Worm (Caenorhabditis elegans) whole organism, L1 larva: ENCODE results near the gene F42A10.6.

Source experiments
- aha-1 ChIP-seq: fragments of 150-350 bp; optimal IDR thresholded peaks from 2 replicates; lab custom pipeline; 2014; ENCODE audit warnings: missing biosample characterization, missing genetic modification characterization
- ceh-8 ChIP-seq: fragments of 200-800 bp; sonication (Bioruptor generic); optimal IDR thresholded peaks from 2 replicates; lab custom pipeline; 2018; ENCODE audit warnings: mild to moderate bottlenecking, missing genetic modification characterization, moderate library complexity, missing compliant biosample characterization
- ceh-88 ChIP-seq: fragments of 200-800 bp; sonication (Bioruptor generic); IDR thresholded peaks from 2 replicates; pipeline ENCODE4 v1.3.6; 2022; ENCODE audit warnings: missing genetic modification characterization, missing compliant biosample characterization
- ceh-90 ChIP-seq: sonication (generic microtip); optimal IDR thresholded peaks from 2 replicates; lab custom pipeline; 2016; ENCODE audit warnings: missing genetic modification characterization, missing compliant biosample characterization
- dsc-1 ChIP-seq: sonication (generic microtip); optimal IDR thresholded peaks from 2 replicates; lab custom pipeline; 2016; ENCODE audit warnings: mild to moderate bottlenecking, missing genetic modification characterization, missing compliant biosample characterization
- efl-1 ChIP-seq, 4 experiments: fragments of 150-350 bp; optimal IDR thresholded peaks in 3 of 4; peaks in 1 of 4; 1 replicate in 1 of 4; 2 replicates in 3 of 4; lab custom pipeline; 2014; ENCODE audit warnings: missing biosample characterization in 2 of 4, missing genetic modification characterization in 2 of 4, missing genetic modification reagents in 2 of 4
- efl-3 ChIP-seq: fragments of 200-800 bp; sonication (Bioruptor generic); optimal IDR thresholded peaks from 2 replicates; lab custom pipeline; 2018; ENCODE audit warnings: mild to moderate bottlenecking, missing genetic modification characterization, missing compliant biosample characterization
- egl-13 ChIP-seq: sonication (generic microtip); optimal IDR thresholded peaks from 2 replicates; lab custom pipeline; 2016; ENCODE audit warnings: missing genotype, missing genetic modification reagents, missing genetic modification characterization, missing compliant biosample characterization
- elt-2 ChIP-seq: sonication (generic microtip); optimal IDR thresholded peaks from 2 replicates; lab custom pipeline; 2016; ENCODE audit warnings: missing genetic modification characterization, mild to moderate bottlenecking, inconsistent platforms, missing compliant biosample characterization, missing genetic modification reagents
- fkh-10 ChIP-seq: sonication (generic microtip); optimal IDR thresholded peaks from 2 replicates; lab custom pipeline; 2017; ENCODE audit warnings: missing biosample characterization, missing genetic modification reagents, missing genetic modification characterization
- fos-1 ChIP-seq: fragments of 150-350 bp; optimal IDR thresholded peaks from 2 replicates; lab custom pipeline; 2014; ENCODE audit warnings: missing biosample characterization, missing genetic modification characterization
- hlh-4 ChIP-seq: sonication (generic microtip); optimal IDR thresholded peaks from 2 replicates; lab custom pipeline; 2016; ENCODE audit warnings: mild to moderate bottlenecking, missing genetic modification characterization, missing compliant biosample characterization
- jun-1 ChIP-seq: fragments of 150-350 bp; optimal IDR thresholded peaks from 2 replicates; lab custom pipeline; 2014; ENCODE audit warnings: missing biosample characterization, missing genetic modification reagents, missing genetic modification characterization
- lin-13 ChIP-seq: fragments of 150-350 bp; optimal IDR thresholded peaks from 2 replicates; lab custom pipeline; 2014; ENCODE audit warnings: missing biosample characterization, missing genetic modification reagents, missing genetic modification characterization
- lin-14 ChIP-seq: fragments of 200-800 bp; sonication (Bioruptor generic); optimal IDR thresholded peaks from 2 replicates; lab custom pipeline; 2018; ENCODE audit warnings: mild to moderate bottlenecking, missing genetic modification characterization, moderate library complexity, missing compliant biosample characterization
- lin-15B ChIP-seq: fragments of 150-350 bp; sonication (generic microtip); optimal IDR thresholded peaks from 3 replicates; lab custom pipeline; 2014; ENCODE audit warnings: missing biosample characterization, missing genetic modification characterization
- lin-35 ChIP-seq, 2 experiments: fragments of 150-350 bp; optimal IDR thresholded peaks; 2 replicates each; lab custom pipeline; 2014; ENCODE audit warnings: missing biosample characterization in 2 of 2, missing genetic modification characterization in 2 of 2, missing genetic modification reagents in 2 of 2
- lir-3 ChIP-seq: sonication (generic microtip); optimal IDR thresholded peaks from 2 replicates; lab custom pipeline; 2016; ENCODE audit warnings: mild to moderate bottlenecking, missing genetic modification characterization, moderate library complexity, missing compliant biosample characterization; ENCODE audit not compliant: poor library complexity
- lsy-2 ChIP-seq, 2 experiments: fragments of 150-350 bp; optimal IDR thresholded peaks; 2 replicates each; lab custom pipeline; 2014; ENCODE audit warnings: missing biosample characterization in 2 of 2, missing genetic modification characterization in 2 of 2
- mab-9 ChIP-seq: fragments of 200-800 bp; sonication (Bioruptor generic); IDR thresholded peaks from 2 replicates; pipeline ENCODE4 v1.3.6; 2022; ENCODE audit warnings: missing genetic modification reagents, missing genetic modification characterization, missing compliant biosample characterization
- mef-2 ChIP-seq: fragments of 150-350 bp; optimal IDR thresholded peaks from 2 replicates; lab custom pipeline; 2014; ENCODE audit warnings: missing biosample characterization, missing genetic modification characterization
- nhr-20 ChIP-seq: sonication (generic microtip); optimal IDR thresholded peaks from 2 replicates; lab custom pipeline; 2016; ENCODE audit warnings: mild to moderate bottlenecking, missing genetic modification characterization, missing compliant biosample characterization
- nhr-237 ChIP-seq: fragments of 150-350 bp; optimal IDR thresholded peaks from 2 replicates; lab custom pipeline; 2014; ENCODE audit warnings: missing biosample characterization, missing genetic modification characterization
- nhr-47 ChIP-seq: sonication (generic microtip); optimal IDR thresholded peaks from 2 replicates; lab custom pipeline; 2016; ENCODE audit warnings: mild to moderate bottlenecking, missing genetic modification characterization, moderate library complexity, missing compliant biosample characterization
- nhr-71 ChIP-seq: sonication (generic microtip); optimal IDR thresholded peaks from 2 replicates; lab custom pipeline; 2016; ENCODE audit warnings: mild to moderate bottlenecking, missing genetic modification characterization, moderate library complexity, missing compliant biosample characterization
- nhr-76 ChIP-seq: sonication (generic microtip); optimal IDR thresholded peaks from 2 replicates; lab custom pipeline; 2017; ENCODE audit warnings: missing biosample characterization, missing genetic modification characterization
- pax-3 ChIP-seq: fragments of 200-800 bp; sonication (Bioruptor generic); optimal IDR thresholded peaks from 2 replicates; lab custom pipeline; 2018; ENCODE audit warnings: mild to moderate bottlenecking, missing genetic modification characterization, moderate library complexity, missing compliant biosample characterization
- snu-23 ChIP-seq: sonication (generic microtip); optimal IDR thresholded peaks from 2 replicates; lab custom pipeline; 2016; ENCODE audit warnings: missing genetic modification characterization, missing compliant biosample characterization
- sox-4 ChIP-seq: sonication (generic microtip); optimal IDR thresholded peaks from 2 replicates; lab custom pipeline; 2016; ENCODE audit warnings: missing genetic modification characterization, missing compliant biosample characterization
- sptf-1 ChIP-seq: fragments of 150-350 bp; optimal IDR thresholded peaks from 2 replicates; lab custom pipeline; 2014; ENCODE audit warnings: missing biosample characterization, missing genetic modification characterization
- unc-30 ChIP-seq: sonication (generic microtip); optimal IDR thresholded peaks from 2 replicates; lab custom pipeline; 2017; ENCODE audit warnings: missing biosample characterization, missing genetic modification characterization
- unc-62 ChIP-seq: fragments of 150-350 bp; optimal IDR thresholded peaks from 2 replicates; lab custom pipeline; 2014; ENCODE audit warnings: missing biosample characterization, missing genetic modification reagents, missing genetic modification characterization
- xbp-1 ChIP-seq: sonication (generic microtip); optimal IDR thresholded peaks from 2 replicates; lab custom pipeline; 2016; ENCODE audit warnings: missing genetic modification characterization, missing compliant biosample characterization
- zip-4 ChIP-seq: fragments of 200-800 bp; sonication (Bioruptor generic); optimal IDR thresholded peaks from 2 replicates; lab custom pipeline; 2018; ENCODE audit warnings: mild to moderate bottlenecking, missing genetic modification characterization, moderate library complexity, missing compliant biosample characterization

The F42A10.6 gene

DNA sequence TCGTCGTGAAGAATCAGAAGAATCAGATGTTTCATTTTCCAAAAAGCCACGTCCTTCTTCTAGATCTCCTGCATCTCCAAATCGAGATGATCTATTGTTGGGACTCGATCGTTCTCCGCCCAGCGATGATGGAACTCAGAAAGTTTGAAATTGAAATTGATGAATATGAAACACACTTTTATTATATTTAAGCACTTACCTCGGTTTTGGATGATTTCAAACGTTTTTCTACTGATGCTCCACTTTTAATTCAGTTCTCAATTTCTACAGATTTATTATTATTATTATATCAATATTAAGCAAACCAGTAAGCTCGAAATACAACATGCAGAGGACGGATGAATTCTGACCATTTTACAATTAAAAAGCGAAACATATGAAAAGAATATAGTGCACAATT lies 22.1 kb downstream of the F42A10.6 start:
- TF ChIP-seq efl-1 (optimal IDR thresholded peaks at IDR 0.05; lab: Kevin White, UChicago) (no peak), efl-1 (GFP tag; optimal IDR thresholded peaks at IDR 0.05 in 1 of 2; lab: Kevin White, UChicago) (peak in 1 of 2 experiments; percentile 4), nhr-76 (tag; lab: Kevin White, UChicago) (no peak)

DNA sequence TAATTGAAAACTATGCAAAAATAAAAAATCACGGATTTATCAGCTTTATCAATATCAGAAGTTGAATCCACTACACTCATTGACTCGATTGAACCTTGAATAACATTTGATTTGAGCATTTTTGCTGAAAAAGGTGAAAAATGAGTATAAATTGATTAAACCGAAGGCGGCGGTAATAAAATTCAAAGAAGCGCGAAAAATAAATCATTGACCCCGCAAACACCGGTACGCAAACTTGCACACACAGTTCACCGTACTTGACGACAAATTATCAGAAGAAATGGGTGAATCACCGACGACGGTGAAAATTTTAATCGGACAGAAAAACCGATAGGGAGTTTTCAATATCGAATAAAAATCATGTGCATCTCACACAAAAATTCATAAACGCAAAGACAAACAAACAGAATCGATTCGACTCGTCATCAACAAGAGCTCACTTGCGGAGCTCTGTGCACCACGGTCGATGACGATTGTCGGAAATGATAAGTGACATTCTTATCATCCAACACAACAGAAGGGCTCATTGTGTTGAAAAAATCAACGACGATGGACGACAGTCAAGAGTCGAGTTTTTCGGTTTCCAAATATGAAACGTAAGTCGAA lies 27.1 kb downstream of the F42A10.6 start, which contains the start of the genes wht-7 and Y42G9A.1:
Gene wht-7, minus strand, starts transcription at position 131 of the 606 bp plus-strand sequence.
Gene Y42G9A.1, plus strand, starts transcription at position 495 of the 606 bp plus-strand sequence.
- no peak for TF ChIP-seq mef-2 (tag; lab: Kevin White, UChicago)
- TF ChIP-seq xbp-1 (tag; lab: Kevin White, UChicago): no peak
- TF ChIP-seq ceh-8: no peak
- no peak for TF ChIP-seq fkh-10 (GFP tag; lab: Kevin White, UChicago)
- TF ChIP-seq efl-1 (optimal IDR thresholded peaks at IDR 0.05; lab: Kevin White, UChicago): peak in 1 of 2 experiments; percentile 18
- TF ChIP-seq efl-1 (GFP tag; optimal IDR thresholded peaks at IDR 0.05 in 1 of 2; lab: Kevin White, UChicago): peak in 1 of 2 experiments; percentile 45
- TF ChIP-seq jun-1: peak; percentile 19
- peak in 1 of 2 experiments; percentile 26 for TF ChIP-seq lin-35 (GFP tag; optimal IDR thresholded peaks at IDR 0.05; lab: Kevin White, UChicago)
- TF ChIP-seq lin-14 (GFP tag; lab: Kevin White, UChicago): no peak
- TF ChIP-seq egl-13: no peak
- TF ChIP-seq pax-3 (tag; lab: Kevin White, UChicago): no peak
- no peak for TF ChIP-seq lin-13
- no peak for TF ChIP-seq nhr-20
- no peak for TF ChIP-seq dsc-1 (tag; lab: Kevin White, UChicago)
- TF ChIP-seq sptf-1: no peak
- no peak for TF ChIP-seq fos-1 (tag; lab: Kevin White, UChicago)
- peak; percentile 49 for TF ChIP-seq elt-2 (tag; lab: Kevin White, UChicago)
- no peak for TF ChIP-seq ceh-88 (GFP tag; lab: Robert Waterston, UW)
- no peak for TF ChIP-seq mab-9 (GFP tag; lab: Robert Waterston, UW)
- no peak for TF ChIP-seq lsy-2 (tag; optimal IDR thresholded peaks at IDR 0.05; lab: Kevin White, UChicago)
- no peak for TF ChIP-seq nhr-237 (tag; lab: Kevin White, UChicago)
- TF ChIP-seq unc-62: no peak
- TF ChIP-seq sox-4: no peak
- TF ChIP-seq nhr-71: no peak
- TF ChIP-seq ceh-90 (tag; lab: Kevin White, UChicago): no peak
- TF ChIP-seq efl-3 (GFP tag; lab: Kevin White, UChicago): no peak
- no peak for TF ChIP-seq lin-15B (tag; lab: Kevin White, UChicago)

DNA sequence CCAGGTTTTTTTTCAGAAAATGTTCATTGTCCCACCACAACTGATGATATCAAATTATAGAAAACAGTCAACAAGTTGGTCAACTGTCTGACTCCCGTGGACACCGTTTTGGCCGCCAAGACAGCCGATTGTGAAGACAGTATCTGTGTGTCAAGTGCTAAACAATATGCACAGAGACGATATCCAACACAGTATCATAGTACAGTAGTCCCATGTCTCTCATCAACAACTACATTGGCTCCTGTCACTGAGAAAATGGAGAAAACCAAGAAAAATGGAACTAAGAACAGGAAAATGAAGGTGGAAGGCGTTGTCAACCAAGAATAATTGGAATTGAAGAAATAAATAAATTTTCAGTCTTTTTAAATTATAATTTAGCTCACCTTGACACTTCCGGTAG lies 28.0 kb downstream of the F42A10.6 start:
- TF ChIP-seq dsc-1 (tag; lab: Kevin White, UChicago) (no peak), unc-30 (tag; lab: Kevin White, UChicago) (no peak), lin-14 (GFP tag; lab: Kevin White, UChicago) (peak; percentile 6), nhr-47 (tag; lab: Kevin White, UChicago) (no peak), lir-3 (tag; lab: Kevin White, UChicago) (no peak), hlh-4 (tag; lab: Kevin White, UChicago) (no peak), zip-4 (GFP tag; lab: Kevin White, UChicago) (no peak)

DNA sequence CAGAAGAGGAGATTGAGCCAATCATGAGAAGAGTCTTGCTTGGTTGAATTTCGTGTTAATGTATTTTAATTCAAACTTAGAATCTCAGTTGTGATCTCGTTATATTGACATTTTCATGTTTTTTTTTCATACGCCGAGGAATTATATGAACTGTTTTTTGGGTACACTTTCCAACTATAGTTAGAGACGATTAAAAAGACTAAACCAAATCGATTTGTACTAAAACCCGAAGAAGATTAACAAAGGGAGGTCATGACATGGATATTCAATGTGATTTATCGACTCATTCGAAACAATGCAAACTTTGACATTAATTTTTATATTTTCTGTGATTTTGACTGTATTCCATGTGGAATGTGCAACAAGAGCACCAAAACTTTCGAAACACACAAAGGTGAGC lies 28.8 kb downstream of the F42A10.6 start, which contains the start of gene Y42G9A.2:
Gene Y42G9A.2, plus strand, starts transcription at position 284 of the 400 bp plus-strand sequence.
- TF ChIP-seq snu-23: peak; percentile 14
- TF ChIP-seq aha-1: no peak
